Worm (Caenorhabditis elegans): Measurements from ENCODE around the gene F42A10.6.

DNA sequence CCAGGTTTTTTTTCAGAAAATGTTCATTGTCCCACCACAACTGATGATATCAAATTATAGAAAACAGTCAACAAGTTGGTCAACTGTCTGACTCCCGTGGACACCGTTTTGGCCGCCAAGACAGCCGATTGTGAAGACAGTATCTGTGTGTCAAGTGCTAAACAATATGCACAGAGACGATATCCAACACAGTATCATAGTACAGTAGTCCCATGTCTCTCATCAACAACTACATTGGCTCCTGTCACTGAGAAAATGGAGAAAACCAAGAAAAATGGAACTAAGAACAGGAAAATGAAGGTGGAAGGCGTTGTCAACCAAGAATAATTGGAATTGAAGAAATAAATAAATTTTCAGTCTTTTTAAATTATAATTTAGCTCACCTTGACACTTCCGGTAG, 28.0 kb downstream of the F42A10.6 start:
- TF ChIP-seq pha-4 (tag; optimal IDR thresholded peaks at IDR 0.05): no peak
- TF ChIP-seq snpc-4 (tag; optimal IDR thresholded peaks at IDR 0.05): no peak

All from whole organism, mixed stage, embryonic.